Fruit fly (Drosophila melanogaster): ENCODE results near the gene Naglu.

DNA sequence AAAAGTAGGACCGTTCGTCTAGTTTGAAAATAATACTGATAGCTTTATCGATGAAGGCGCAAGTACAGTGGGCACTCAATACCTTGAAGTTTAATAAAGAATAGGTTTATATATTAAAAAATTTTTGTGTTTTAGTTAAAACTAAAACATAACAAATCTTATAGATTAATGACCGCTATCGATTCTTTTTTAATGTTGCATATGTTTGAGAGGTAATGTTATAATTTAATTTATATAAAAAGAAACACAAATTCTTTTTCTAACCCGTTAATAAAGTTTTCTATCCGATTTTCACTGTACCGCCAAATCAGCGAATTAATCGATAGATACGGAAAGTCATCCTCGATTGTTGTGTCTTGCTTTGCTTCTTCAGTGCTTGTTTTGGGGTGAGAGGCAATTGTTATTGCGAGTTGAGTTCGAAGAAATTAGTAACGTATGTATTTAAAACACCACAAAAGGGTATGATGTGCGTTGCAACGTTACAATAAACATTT, 27.5 kb downstream of the Naglu start, which contains the start of the genes Dad1 and CG13384:
- TF ChIP-seq kni (GFP tag; optimal IDR thresholded peaks at IDR 0.05) = peak; percentile 59
- TF ChIP-seq Sry-δ (GFP tag; optimal IDR thresholded peaks at IDR 0.05) = peak; percentile 49
- peak; percentile 82 for TF ChIP-seq CG11560 (tag; IDR thresholded peaks at IDR 0.05)
- TF ChIP-seq CG34376 (GFP tag; optimal IDR thresholded peaks at IDR 0.05) = peak; percentile 93

Data from whole organism, embryonic.